Worm (Caenorhabditis elegans) whole organism, young adult: ENCODE results near the gene clec-148.

Experiments used
- B0336.3 ChIP-seq: fragments of 200-800 bp; sonication (Bioruptor generic); IDR thresholded peaks from 2 replicates; pipeline ENCODE4 v1.3.6; 2022; ENCODE audit warnings: missing genetic modification characterization, missing compliant biosample characterization
- C06A6.2 ChIP-seq: fragments of 200-800 bp; sonication (Bioruptor generic); conservative IDR thresholded peaks from 2 replicates; pipeline ENCODE4 v1.3.6; 2022; ENCODE audit warnings: missing genetic modification characterization, missing compliant biosample characterization
- C17E4.6 ChIP-seq: fragments of 200-800 bp; sonication (Bioruptor generic); IDR thresholded peaks from 2 replicates; pipeline ENCODE4 v1.3.6; 2022; ENCODE audit warnings: missing genetic modification reagents, missing genetic modification characterization, missing compliant biosample characterization
- D2030.7 ChIP-seq: fragments of 200-800 bp; sonication (Bioruptor generic); IDR thresholded peaks from 2 replicates; pipeline ENCODE4 v1.3.6; 2022; ENCODE audit warnings: missing genetic modification reagents, missing genetic modification characterization, missing compliant biosample characterization
- F10E7.11 ChIP-seq: sonication (generic microtip); optimal IDR thresholded peaks from 2 replicates; lab custom pipeline; 2017; ENCODE audit warnings: mild to moderate bottlenecking, missing genetic modification characterization, moderate library complexity, missing compliant biosample characterization
- F33H1.4 ChIP-seq: fragments of 200-800 bp; sonication (Bioruptor generic); IDR thresholded peaks from 2 replicates; pipeline ENCODE4 v1.3.6; 2022; ENCODE audit warnings: missing genetic modification reagents, missing genetic modification characterization, missing compliant biosample characterization
- F37B4.10 ChIP-seq: fragments of 200-800 bp; sonication (Bioruptor generic); IDR thresholded peaks from 2 replicates; pipeline ENCODE4 v1.3.6; 2022; ENCODE audit warnings: missing genetic modification characterization, missing compliant biosample characterization
- T07F8.4 ChIP-seq: sonication (generic microtip); optimal IDR thresholded peaks from 2 replicates; lab custom pipeline; 2016; ENCODE audit warnings: mild to moderate bottlenecking, missing genetic modification characterization, moderate library complexity, missing compliant biosample characterization
- T26A5.8 ChIP-seq: sonication (generic microtip); optimal IDR thresholded peaks from 2 replicates; lab custom pipeline; 2016; ENCODE audit warnings: missing genetic modification characterization, missing compliant biosample characterization
- Y53F4B.3 ChIP-seq: fragments of 200-800 bp; sonication (Bioruptor generic); IDR thresholded peaks from 2 replicates; pipeline ENCODE4 v1.3.6; 2022; ENCODE audit warnings: missing genetic modification reagents, missing genetic modification characterization, missing compliant biosample characterization
- Y67H2A.10 ChIP-seq: fragments of 200-800 bp; sonication (Bioruptor generic); conservative IDR thresholded peaks from 2 replicates; pipeline ENCODE4 v1.3.6; 2022; ENCODE audit warnings: missing genetic modification reagents, missing genetic modification characterization, missing compliant biosample characterization
- ZK185.1 ChIP-seq: sonication (generic microtip); optimal IDR thresholded peaks from 2 replicates; lab custom pipeline; 2016; ENCODE audit warnings: mild to moderate bottlenecking, missing genetic modification characterization, missing compliant biosample characterization; ENCODE audit not compliant: poor library complexity, severe bottlenecking
- ama-1 ChIP-seq, 3 experiments: fragments of 150-350 bp in 1 of 3; sonication (generic microtip) in 2 of 3; optimal IDR thresholded peaks; 2 replicates each; lab custom pipeline; 2014 to 2018; ENCODE audit warnings: missing biosample characterization in 2 of 3, missing genetic modification characterization in 2 of 3, missing genetic modification reagents in 2 of 3
- aptf-2 ChIP-seq: fragments of 200-800 bp; sonication (Bioruptor generic); conservative IDR thresholded peaks from 2 replicates; pipeline ENCODE4 v1.3.6; 2022; ENCODE audit warnings: missing genetic modification reagents, missing genetic modification characterization, missing compliant biosample characterization
- aptf-3 ChIP-seq: fragments of 200-800 bp; sonication (Bioruptor generic); IDR thresholded peaks from 2 replicates; pipeline ENCODE4 v1.3.6; 2022; ENCODE audit warnings: missing genetic modification characterization, missing compliant biosample characterization
- bed-1 ChIP-seq: fragments of 200-800 bp; sonication (Bioruptor generic); IDR thresholded peaks from 2 replicates; pipeline ENCODE4 v1.3.6; 2022; ENCODE audit warnings: missing genetic modification reagents, missing genetic modification characterization, missing compliant biosample characterization
- bed-2 ChIP-seq: fragments of 200-800 bp; sonication (Bioruptor generic); IDR thresholded peaks from 2 replicates; pipeline ENCODE4 v1.3.6; 2022; ENCODE audit warnings: missing genetic modification reagents, missing genetic modification characterization, missing compliant biosample characterization
- ceh-100 ChIP-seq: fragments of 200-800 bp; sonication (Bioruptor generic); IDR thresholded peaks from 2 replicates; pipeline ENCODE4 v1.3.6; 2022; ENCODE audit warnings: missing genetic modification reagents, missing genetic modification characterization, missing compliant biosample characterization
- dpff-1 ChIP-seq: sonication (generic microtip); optimal IDR thresholded peaks from 2 replicates; lab custom pipeline; 2017; ENCODE audit warnings: mild to moderate bottlenecking, missing genetic modification characterization, missing compliant biosample characterization
- egrh-3 ChIP-seq: fragments of 200-800 bp; sonication (Bioruptor generic); IDR thresholded peaks from 2 replicates; pipeline ENCODE4 v1.3.6; 2022; ENCODE audit warnings: missing genetic modification reagents, missing genetic modification characterization, missing compliant biosample characterization
- ekl-4 ChIP-seq: fragments of 200-800 bp; sonication (Bioruptor generic); IDR thresholded peaks from 2 replicates; pipeline ENCODE4 v1.3.6; 2022; ENCODE audit warnings: missing genetic modification reagents, missing genetic modification characterization, missing compliant biosample characterization
- ets-4 ChIP-seq: fragments of 200-800 bp; sonication (Bioruptor generic); optimal IDR thresholded peaks from 2 replicates; lab custom pipeline; 2018; ENCODE audit warnings: mild to moderate bottlenecking, missing genetic modification characterization, missing compliant biosample characterization
- him-1 ChIP-seq: sonication (generic microtip); optimal IDR thresholded peaks from 2 replicates; lab custom pipeline; 2016; ENCODE audit warnings: missing genotype, missing genetic modification reagents, missing genetic modification characterization, missing compliant biosample characterization
- hrde-1 ChIP-seq: sonication (generic microtip); optimal IDR thresholded peaks from 2 replicates; lab custom pipeline; 2016; ENCODE audit warnings: missing genetic modification characterization, mild to moderate bottlenecking, missing compliant biosample characterization, moderate library complexity, missing genotype, missing genetic modification reagents, borderline replicate concordance
- lin-26 ChIP-seq: fragments of 200-800 bp; sonication (Bioruptor generic); IDR thresholded peaks from 2 replicates; pipeline ENCODE4 v1.3.6; 2022; ENCODE audit warnings: missing genetic modification reagents, missing genetic modification characterization, missing compliant biosample characterization
- lin-35 ChIP-seq, 3 experiments: fragments of 150-350 bp in 2 of 3; sonication (generic microtip) in 1 of 3; optimal IDR thresholded peaks; 2 replicates each; lab custom pipeline; 2014 to 2018; ENCODE audit warnings: missing biosample characterization in 3 of 3, missing genetic modification characterization in 3 of 3, missing genetic modification reagents in 3 of 3
- madf-10 ChIP-seq: sonication (generic microtip); optimal IDR thresholded peaks from 2 replicates; lab custom pipeline; 2016; ENCODE audit warnings: mild to moderate bottlenecking, missing genetic modification characterization, missing compliant biosample characterization
- madf-8 ChIP-seq: fragments of 200-800 bp; sonication (Bioruptor generic); conservative IDR thresholded peaks from 2 replicates; pipeline ENCODE4 v1.3.6; 2022; ENCODE audit warnings: missing genetic modification reagents, missing genetic modification characterization, missing compliant biosample characterization
- nfyb-1 ChIP-seq: fragments of 200-800 bp; sonication (Bioruptor generic); IDR thresholded peaks from 2 replicates; pipeline ENCODE4 v1.3.6; 2022; ENCODE audit warnings: missing genetic modification reagents, missing genetic modification characterization, missing compliant biosample characterization
- nhr-80 ChIP-seq: sonication (generic microtip); optimal IDR thresholded peaks from 2 replicates; lab custom pipeline; 2016; ENCODE audit warnings: missing genetic modification characterization, missing compliant biosample characterization
- sea-2 ChIP-seq: fragments of 200-800 bp; sonication (Bioruptor generic); IDR thresholded peaks from 2 replicates; pipeline ENCODE4 v1.3.6; 2022; ENCODE audit warnings: missing genetic modification characterization, missing compliant biosample characterization
- snpc-4 ChIP-seq, 5 experiments: fragments of 150-350 bp in 1 of 5; sonication (generic microtip) in 4 of 5; optimal IDR thresholded peaks; 2 replicates each; lab custom pipeline; 2014 to 2018; ENCODE audit warnings: missing genetic modification characterization in 5 of 5, missing biosample characterization in 3 of 5, antibody characterized with exemption in 2 of 5, mild to moderate bottlenecking in 2 of 5, missing compliant biosample characterization in 2 of 5, missing genotype in 2 of 5, moderate library complexity in 2 of 5, missing genetic modification reagents in 1 of 5
- zfh-2 ChIP-seq: fragments of 200-800 bp; sonication (Bioruptor generic); conservative IDR thresholded peaks from 2 replicates; pipeline ENCODE4 v1.3.6; 2022; ENCODE audit warnings: missing genetic modification reagents, missing genetic modification characterization, missing compliant biosample characterization
- zim-3 ChIP-seq: sonication (generic microtip); optimal IDR thresholded peaks from 2 replicates; lab custom pipeline; 2017; ENCODE audit warnings: mild to moderate bottlenecking, missing genetic modification characterization, moderate library complexity, missing compliant biosample characterization
- ztf-28 ChIP-seq: fragments of 200-800 bp; sonication (Bioruptor generic); IDR thresholded peaks from 2 replicates; pipeline ENCODE4 v1.3.6; 2022; ENCODE audit warnings: missing genetic modification reagents, missing genetic modification characterization, missing compliant biosample characterization
- ztf-6 ChIP-seq: fragments of 200-800 bp; sonication (Bioruptor generic); IDR thresholded peaks from 2 replicates; pipeline ENCODE4 v1.3.6; 2022; ENCODE audit warnings: missing genetic modification reagents, missing genetic modification characterization, missing compliant biosample characterization

clec-148 gene

ce11 chrIII:151084-151483 lies 24.5 kb downstream of the clec-148 start:
- TF ChIP-seq snpc-4 (GFP tag; optimal IDR thresholded peaks at IDR 0.05; lab: Kevin White, UChicago) = no peak
- TF ChIP-seq snpc-4 (tag; optimal IDR thresholded peaks at IDR 0.05; lab: Kevin White, UChicago) = peak in 2 of 4 experiments; percentile 67 to 85
- TF ChIP-seq T07F8.4 (tag; lab: Kevin White, UChicago) = no peak
- TF ChIP-seq lin-26 (GFP tag; lab: Robert Waterston, UW) = 0 out of 2 replicates have a peak, but pooled peaks have one; percentile 30
- 0 out of 2 replicates have a peak, but pooled peaks have one; percentile 12 for TF ChIP-seq ztf-6
- no peak for TF ChIP-seq zim-3 (tag; lab: Kevin White, UChicago)
- no peak for TF ChIP-seq aptf-2 (GFP tag; lab: Robert Waterston, UW)
- no peak for TF ChIP-seq dpff-1
- TF ChIP-seq F37B4.10 (GFP tag; lab: Robert Waterston, UW) = 0 out of 2 replicates have a peak, but pooled peaks have one; percentile 51

- TF ChIP-seq ets-4 (GFP tag; lab: Kevin White, UChicago) (no peak), bed-1 (GFP tag; lab: Robert Waterston, UW) (no peak), nfyb-1 (GFP tag; lab: Robert Waterston, UW) (no peak), ama-1 (optimal IDR thresholded peaks at IDR 0.05; lab: Kevin White, UChicago) (no peak), ama-1 (GFP tag; optimal IDR thresholded peaks at IDR 0.05; lab: Kevin White, UChicago) (no peak), madf-8 (GFP tag; lab: Robert Waterston, UW) (no peak), egrh-3 (GFP tag; lab: Robert Waterston, UW) (no peak), lin-35 (GFP tag; optimal IDR thresholded peaks at IDR 0.05; lab: Kevin White, UChicago) (no peak), nhr-80 (tag; lab: Kevin White, UChicago) (no peak), aptf-3 (GFP tag; lab: Robert Waterston, UW) (no peak), Y53F4B.3 (GFP tag; lab: Robert Waterston, UW) (no peak), B0336.3 (no peak), lin-26 (GFP tag; lab: Robert Waterston, UW) (no peak), zfh-2 (GFP tag; lab: Robert Waterston, UW) (no peak), ZK185.1 (tag; lab: Kevin White, UChicago) (no peak), C17E4.6 (GFP tag; lab: Robert Waterston, UW) (no peak), bed-2 (GFP tag; lab: Robert Waterston, UW) (no peak), ztf-28 (GFP tag; lab: Robert Waterston, UW) (no peak), him-1 (tag; lab: Kevin White, UChicago) (no peak), sea-2 (GFP tag; lab: Robert Waterston, UW) (no peak)
Measured at ce11 chrIII:149132-149531, 26.5 kb downstream of the clec-148 start.

- TF ChIP-seq ceh-100 (GFP tag; lab: Robert Waterston, UW) (no peak), nhr-80 (tag; lab: Kevin White, UChicago) (peak; percentile 69)
Measured at ce11 chrIII:147570-148076, 28.0 kb downstream of the clec-148 start, which contains the start of gene sqst-5. sqst-5 (minus strand) TSS chrIII:147620.

DNA sequence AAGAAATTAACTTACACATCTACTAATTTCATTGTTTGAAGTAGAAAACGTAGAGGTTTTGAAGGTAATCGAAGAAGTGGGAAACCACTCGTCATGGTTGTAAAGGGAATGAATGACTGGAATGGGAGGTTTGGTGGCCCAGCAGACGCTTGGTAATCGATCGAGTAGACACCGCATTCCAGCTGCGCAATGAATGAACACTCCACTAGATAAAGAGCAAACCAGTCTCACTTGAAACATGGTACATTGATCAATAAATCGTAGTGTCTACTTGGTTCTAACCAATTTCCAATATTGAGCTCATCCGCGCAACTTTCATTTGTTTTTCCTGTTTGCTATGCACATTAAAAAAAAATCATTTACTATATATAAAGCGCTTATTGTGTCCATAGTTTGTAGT lies 29.3 kb downstream of the clec-148 start, which contains the start of gene fbxb-84:
fbxb-84 (minus strand) TSS at position 101 of the 400 bp plus-strand sequence.
- TF ChIP-seq Y67H2A.10 (GFP tag; lab: Robert Waterston, UW) (no peak), aptf-3 (GFP tag; lab: Robert Waterston, UW) (no peak), lin-35 (GFP tag; optimal IDR thresholded peaks at IDR 0.05; lab: Kevin White, UChicago) (no peak)

- no peak for TF ChIP-seq D2030.7 (GFP tag; lab: Robert Waterston, UW)
- no peak for TF ChIP-seq hrde-1 (tag; lab: Kevin White, UChicago)
- TF ChIP-seq F10E7.11 (tag; lab: Kevin White, UChicago) = no peak
- TF ChIP-seq madf-10 (tag; lab: Kevin White, UChicago) = no peak
- no peak for TF ChIP-seq ekl-4 (GFP tag; lab: Robert Waterston, UW)
- TF ChIP-seq aptf-2 (GFP tag; lab: Robert Waterston, UW) = no peak
- no peak for TF ChIP-seq C06A6.2
- TF ChIP-seq T26A5.8 (tag; lab: Kevin White, UChicago) = no peak
- TF ChIP-seq ztf-28 (GFP tag; lab: Robert Waterston, UW) = no peak
- TF ChIP-seq nhr-80 (tag; lab: Kevin White, UChicago) = no peak
- TF ChIP-seq F33H1.4 (GFP tag; lab: Robert Waterston, UW) = no peak
Measured at ce11 chrIII:145078-145477, 30.6 kb downstream of the clec-148 start, which contains the start of the genes T17A3.12 and fbxb-83. T17A3.12 (minus strand) TSS chrIII:145178. fbxb-83 (minus strand) TSS chrIII:145211.
